Worm (Caenorhabditis elegans) whole organism, L2 larva: ENCODE data around the gene gei-15.

Experiments
- ceh-16 ChIP-seq: fragments of 150-350 bp; optimal IDR thresholded peaks from 2 replicates; lab custom pipeline; 2014; ENCODE audit warnings: missing biosample characterization, missing genetic modification characterization
- ztf-11 ChIP-seq: sonication (generic microtip); optimal IDR thresholded peaks from 2 replicates; lab custom pipeline; 2017; ENCODE audit warnings: missing biosample characterization, missing genetic modification characterization

DNA sequence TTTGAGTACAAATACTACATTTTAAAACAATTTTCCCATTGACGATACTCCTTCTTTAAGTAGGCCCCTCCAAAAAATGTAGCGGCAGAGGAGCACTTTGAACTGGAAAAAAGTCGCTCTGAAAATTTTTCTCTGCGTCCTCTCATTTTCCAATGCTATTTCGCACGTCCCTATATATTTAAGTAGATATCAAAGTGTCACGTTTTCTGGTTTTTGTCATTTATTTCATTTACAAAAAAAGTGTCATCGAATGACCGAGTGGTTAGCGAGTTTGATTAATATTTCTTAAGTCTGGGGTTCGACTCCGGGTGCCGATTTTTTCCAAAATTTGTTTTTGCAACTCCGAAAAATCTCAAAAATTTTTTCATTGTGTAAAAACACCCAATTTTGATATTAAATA is 43.8 kb upstream of the gei-15 start:
- no peak for TF ChIP-seq ztf-11 (tag; lab: Kevin White, UChicago)
- no peak for TF ChIP-seq ceh-16
